Worm (Caenorhabditis elegans) whole organism, young adult: ENCODE measurements around the gene C14C10.10.

Source experiments
- B0035.1 ChIP-seq: sonication (generic microtip); optimal IDR thresholded peaks from 2 replicates; lab custom pipeline; 2016; ENCODE audit warnings: missing genetic modification characterization, mild to moderate bottlenecking, missing compliant biosample characterization, missing genotype, missing genetic modification reagents
- B0261.1 ChIP-seq: sonication (generic microtip); optimal IDR thresholded peaks from 2 replicates; lab custom pipeline; 2016; ENCODE audit warnings: mild to moderate bottlenecking, missing genetic modification characterization, moderate library complexity, missing compliant biosample characterization
- B0336.3 ChIP-seq: fragments of 200-800 bp; sonication (Bioruptor generic); IDR thresholded peaks from 2 replicates; pipeline ENCODE4 v1.3.6; 2022; ENCODE audit warnings: missing genetic modification characterization, missing compliant biosample characterization
- F23B12.7 ChIP-seq: sonication (generic microtip); optimal IDR thresholded peaks from 2 replicates; lab custom pipeline; 2017; ENCODE audit warnings: missing genetic modification characterization, mild to moderate bottlenecking, missing compliant biosample characterization, antibody characterized with exemption, moderate library complexity; ENCODE audit not compliant: insufficient read depth
- F57A8.1 ChIP-seq: fragments of 200-800 bp; sonication (Bioruptor generic); optimal IDR thresholded peaks from 2 replicates; lab custom pipeline; 2018; ENCODE audit warnings: mild to moderate bottlenecking, missing genetic modification characterization, moderate library complexity, missing compliant biosample characterization
- K11D2.4 ChIP-seq: fragments of 200-800 bp; sonication (Bioruptor generic); IDR thresholded peaks from 2 replicates; pipeline ENCODE4 v1.3.6; 2022; ENCODE audit warnings: missing genetic modification reagents, missing genetic modification characterization, missing compliant biosample characterization
- Y95B8A.8 ChIP-seq: fragments of 200-800 bp; sonication (Bioruptor generic); IDR thresholded peaks from 2 replicates; pipeline ENCODE4 v1.3.6; 2022; ENCODE audit warnings: missing genetic modification reagents, missing genetic modification characterization, missing compliant biosample characterization
- ZK185.1 ChIP-seq: sonication (generic microtip); optimal IDR thresholded peaks from 2 replicates; lab custom pipeline; 2016; ENCODE audit warnings: mild to moderate bottlenecking, missing genetic modification characterization, missing compliant biosample characterization; ENCODE audit not compliant: poor library complexity, severe bottlenecking
- akir-1 ChIP-seq: fragments of 200-800 bp; sonication (Bioruptor generic); optimal IDR thresholded peaks from 2 replicates; lab custom pipeline; 2018; ENCODE audit warnings: mild to moderate bottlenecking, missing genetic modification characterization, moderate library complexity, missing compliant biosample characterization
- ama-1 ChIP-seq, 3 experiments: fragments of 150-350 bp in 1 of 3; sonication (generic microtip) in 2 of 3; optimal IDR thresholded peaks; 2 replicates each; lab custom pipeline; 2014 to 2018; ENCODE audit warnings: missing biosample characterization in 2 of 3, missing genetic modification characterization in 2 of 3, missing genetic modification reagents in 2 of 3
- bed-1 ChIP-seq: fragments of 200-800 bp; sonication (Bioruptor generic); IDR thresholded peaks from 2 replicates; pipeline ENCODE4 v1.3.6; 2022; ENCODE audit warnings: missing genetic modification reagents, missing genetic modification characterization, missing compliant biosample characterization
- cebp-2 ChIP-seq: fragments of 200-800 bp; sonication (Bioruptor generic); IDR thresholded peaks from 2 replicates; pipeline ENCODE4 v1.3.6; 2022; ENCODE audit warnings: missing genetic modification characterization, missing compliant biosample characterization
- ceh-58 ChIP-seq: fragments of 200-800 bp; sonication (Bioruptor generic); IDR thresholded peaks from 2 replicates; pipeline ENCODE4 v1.3.6; 2022; ENCODE audit warnings: missing genetic modification characterization, missing compliant biosample characterization
- chd-7 ChIP-seq: sonication (generic microtip); optimal IDR thresholded peaks from 2 replicates; lab custom pipeline; 2016; ENCODE audit warnings: mild to moderate bottlenecking, missing genetic modification characterization, moderate library complexity, missing compliant biosample characterization
- egl-18 ChIP-seq: fragments of 200-800 bp; sonication (Bioruptor generic); IDR thresholded peaks from 2 replicates; pipeline ENCODE4 v1.3.6; 2022; ENCODE audit warnings: missing genetic modification reagents, missing genetic modification characterization, missing compliant biosample characterization
- ekl-4 ChIP-seq: fragments of 200-800 bp; sonication (Bioruptor generic); IDR thresholded peaks from 2 replicates; pipeline ENCODE4 v1.3.6; 2022; ENCODE audit warnings: missing genetic modification reagents, missing genetic modification characterization, missing compliant biosample characterization
- fkh-3 ChIP-seq: sonication (generic microtip); optimal IDR thresholded peaks from 2 replicates; lab custom pipeline; 2016; ENCODE audit warnings: mild to moderate bottlenecking, missing genetic modification characterization, missing compliant biosample characterization
- hlh-26 ChIP-seq: fragments of 200-800 bp; sonication (Bioruptor generic); conservative IDR thresholded peaks from 2 replicates; pipeline ENCODE4 v1.3.6; 2022; ENCODE audit warnings: missing genetic modification reagents, missing genetic modification characterization, missing compliant biosample characterization
- hsf-1 ChIP-seq: fragments of 200-800 bp; sonication (Bioruptor generic); IDR thresholded peaks from 2 replicates; pipeline ENCODE4 v1.3.6; 2022; ENCODE audit warnings: missing genetic modification reagents, missing genetic modification characterization, missing compliant biosample characterization
- lag-1 ChIP-seq: fragments of 200-800 bp; sonication (Bioruptor generic); IDR thresholded peaks from 2 replicates; pipeline ENCODE4 v1.3.6; 2022; ENCODE audit warnings: missing genetic modification reagents, missing genetic modification characterization, missing compliant biosample characterization
- let-526 ChIP-seq: fragments of 200-800 bp; sonication (Bioruptor generic); IDR thresholded peaks from 2 replicates; pipeline ENCODE4 v1.3.6; 2022; ENCODE audit warnings: missing genetic modification reagents, missing genetic modification characterization, missing compliant biosample characterization
- lin-26 ChIP-seq: fragments of 200-800 bp; sonication (Bioruptor generic); IDR thresholded peaks from 2 replicates; pipeline ENCODE4 v1.3.6; 2022; ENCODE audit warnings: missing genetic modification reagents, missing genetic modification characterization, missing compliant biosample characterization
- lin-35 ChIP-seq, 3 experiments: fragments of 150-350 bp in 2 of 3; sonication (generic microtip) in 1 of 3; optimal IDR thresholded peaks; 2 replicates each; lab custom pipeline; 2014 to 2018; ENCODE audit warnings: missing biosample characterization in 3 of 3, missing genetic modification characterization in 3 of 3, missing genetic modification reagents in 3 of 3
- mcd-1 ChIP-seq: fragments of 200-800 bp; sonication (Bioruptor generic); IDR thresholded peaks from 2 replicates; pipeline ENCODE4 v1.3.6; 2022; ENCODE audit warnings: missing genetic modification reagents, missing genetic modification characterization, missing compliant biosample characterization
- nhr-120 ChIP-seq: fragments of 200-800 bp; sonication (Bioruptor generic); IDR thresholded peaks from 2 replicates; pipeline ENCODE4 v1.3.6; 2022; ENCODE audit warnings: missing genetic modification characterization, missing compliant biosample characterization
- pha-4 ChIP-seq: fragments of 150-350 bp; sonication (generic microtip); optimal IDR thresholded peaks from 2 replicates; lab custom pipeline; 2014; ENCODE audit warnings: missing biosample characterization, missing genetic modification reagents, missing genetic modification characterization
- rpc-1 ChIP-seq, 2 experiments: fragments of 150-350 bp in 1 of 2; sonication (generic microtip) in 1 of 2; optimal IDR thresholded peaks; 2 replicates each; lab custom pipeline; 2014 to 2018; ENCODE audit warnings: missing biosample characterization in 1 of 2, missing genetic modification characterization in 1 of 2, missing genetic modification reagents in 1 of 2, missing genotype in 1 of 2
- snpc-1.1 ChIP-seq: sonication (generic microtip); optimal IDR thresholded peaks from 2 replicates; lab custom pipeline; 2017; ENCODE audit warnings: missing genetic modification characterization, mild to moderate bottlenecking, missing compliant biosample characterization, antibody characterized with exemption, moderate library complexity, missing genotype, missing genetic modification reagents; ENCODE audit not compliant: insufficient read depth
- snpc-3.4 ChIP-seq: sonication (generic microtip); optimal IDR thresholded peaks from 2 replicates; lab custom pipeline; 2017; ENCODE audit warnings: missing genetic modification characterization, mild to moderate bottlenecking, missing compliant biosample characterization, antibody characterized with exemption, moderate library complexity, missing genotype, missing genetic modification reagents
- tbp1 ChIP-seq: fragments of 200-800 bp; sonication (Bioruptor generic); optimal IDR thresholded peaks from 2 replicates; lab custom pipeline; 2018; ENCODE audit warnings: mild to moderate bottlenecking, missing genetic modification characterization, missing compliant biosample characterization
- tlf-1 ChIP-seq: fragments of 200-800 bp; sonication (Bioruptor generic); optimal IDR thresholded peaks from 2 replicates; lab custom pipeline; 2018; ENCODE audit warnings: mild to moderate bottlenecking, missing genetic modification characterization, missing compliant biosample characterization
- zfh-2 ChIP-seq: fragments of 200-800 bp; sonication (Bioruptor generic); conservative IDR thresholded peaks from 2 replicates; pipeline ENCODE4 v1.3.6; 2022; ENCODE audit warnings: missing genetic modification reagents, missing genetic modification characterization, missing compliant biosample characterization
- ztf-26 ChIP-seq: sonication (generic microtip); optimal IDR thresholded peaks from 2 replicates; lab custom pipeline; 2017; ENCODE audit warnings: missing genetic modification characterization, missing compliant biosample characterization

The C14C10.10 gene

DNA sequence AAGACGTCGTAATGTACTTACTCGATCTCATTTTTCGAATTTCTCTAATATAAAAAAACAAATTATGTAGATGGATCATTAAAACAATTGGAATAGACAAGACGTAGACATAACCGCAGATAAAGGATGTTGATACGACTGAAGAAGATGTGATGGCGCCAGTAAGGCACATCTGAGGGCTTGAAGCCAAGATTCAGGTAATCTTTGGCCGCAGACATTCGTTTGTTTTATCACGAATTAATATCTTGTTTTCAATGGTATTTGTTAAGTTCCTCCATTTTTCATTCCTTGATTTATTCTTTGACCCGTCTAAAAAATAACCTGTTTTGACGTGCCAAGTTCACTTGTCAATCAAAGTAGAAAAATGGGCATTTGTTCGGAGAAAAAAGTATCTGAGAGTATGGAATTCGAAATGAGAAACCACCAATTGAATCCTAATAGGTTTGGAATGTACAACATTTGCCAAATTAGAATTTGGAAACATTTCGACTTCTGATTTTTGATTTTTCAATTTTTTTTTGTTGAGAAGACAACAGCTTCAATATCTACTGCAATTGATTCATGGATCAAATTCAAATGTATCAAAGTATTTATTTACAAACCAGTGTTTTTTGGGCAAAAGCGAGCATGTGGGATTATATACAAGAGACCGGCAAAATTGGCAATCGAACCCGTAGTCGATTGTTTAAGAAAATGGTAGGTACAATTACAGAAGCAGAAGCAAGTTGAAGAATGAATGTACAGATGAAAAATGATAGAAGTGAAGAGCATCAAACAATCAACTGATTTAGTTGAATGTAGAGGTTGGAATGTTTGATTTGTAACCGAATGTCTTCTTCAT, 47.1 kb downstream of the C14C10.10 start (continued):
- TF ChIP-seq akir-1 (GFP tag; lab: Kevin White, UChicago) (no peak), let-526 (peak; percentile 39; the same call in 1 of the 2 replicates), tlf-1 (GFP tag; lab: Kevin White, UChicago) (no peak), hsf-1 (GFP tag; lab: Robert Waterston, UW) (no peak), B0261.1 (tag; lab: Kevin White, UChicago) (no peak), nhr-120 (GFP tag; lab: Robert Waterston, UW) (no peak), B0336.3 (peak; percentile 23; the same call in 1 of the 2 replicates), pha-4 (tag; lab: Kevin White, UChicago) (no peak), fkh-3 (tag; lab: Kevin White, UChicago) (no peak), ZK185.1 (tag; lab: Kevin White, UChicago) (no peak), lag-1 (GFP tag; lab: Robert Waterston, UW) (no peak), cebp-2 (GFP tag; lab: Robert Waterston, UW) (no peak), ceh-58 (GFP tag; lab: Robert Waterston, UW) (no peak), hlh-26 (GFP tag; lab: Robert Waterston, UW) (no peak), bed-1 (no peak), snpc-1.1 (tag; lab: Kevin White, UChicago) (no peak), B0035.1 (no peak), tbp1 (GFP tag; lab: Kevin White, UChicago) (peak; percentile 20), K11D2.4 (GFP tag; lab: Robert Waterston, UW) (peak; percentile 65), Y95B8A.8 (GFP tag; lab: Robert Waterston, UW) (no peak), ztf-26 (tag; lab: Kevin White, UChicago) (peak; percentile 13), zfh-2 (no peak), snpc-3.4 (tag; lab: Kevin White, UChicago) (no peak), F23B12.7 (tag; lab: Kevin White, UChicago) (no peak)
- TF ChIP-seq, all 124 proteins: peak for 9

ce11 chrV:12550755-12551154, 48.2 kb downstream of the C14C10.10 start:
- TF ChIP-seq F57A8.1 (GFP tag; lab: Kevin White, UChicago) (no peak), lin-35 (GFP tag; optimal IDR thresholded peaks at IDR 0.05; lab: Kevin White, UChicago) (no peak)

DNA sequence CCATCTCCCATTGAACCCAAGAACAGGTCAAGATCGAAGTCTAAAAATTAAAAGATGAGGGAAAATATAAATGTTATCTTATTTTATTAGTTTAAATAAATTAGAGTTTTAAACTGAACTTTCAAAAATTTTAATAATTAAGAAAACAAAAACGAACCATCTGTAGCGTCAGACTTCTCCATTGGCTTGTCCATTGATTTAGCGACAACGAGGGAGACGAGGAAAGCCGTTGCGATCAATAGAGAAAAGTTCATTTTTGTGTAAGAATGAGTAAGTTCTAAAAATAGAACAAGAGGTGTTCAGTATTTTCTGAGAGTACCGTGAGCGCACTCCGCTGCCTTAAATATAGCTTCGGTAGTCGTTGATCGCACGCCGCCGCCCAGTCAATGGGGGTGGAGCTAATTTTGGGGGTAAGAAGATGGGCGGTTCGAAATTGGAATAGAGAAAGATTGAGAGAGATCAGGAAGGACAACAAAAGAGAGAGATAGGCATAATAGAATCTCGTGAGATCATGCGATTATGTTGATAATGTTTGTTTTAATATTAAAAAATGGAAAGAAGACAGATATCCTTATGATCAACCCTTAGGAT, 48.8 kb downstream of the C14C10.10 start, which contains the start of gene F45D3.3:
TSS of gene F45D3.3 (minus strand) at position 350 of the 591 bp plus-strand sequence.
- peak; percentile 39; the same call in 1 of the 2 replicates for TF ChIP-seq lin-26 (GFP tag; lab: Robert Waterston, UW)
- no peak for TF ChIP-seq pha-4 (tag; lab: Kevin White, UChicago)
- TF ChIP-seq egl-18 = no peak
- TF ChIP-seq ama-1 (optimal IDR thresholded peaks at IDR 0.05; lab: Kevin White, UChicago) = peak; percentile 61
- TF ChIP-seq ama-1 (GFP tag; optimal IDR thresholded peaks at IDR 0.05; lab: Kevin White, UChicago) = no peak
- TF ChIP-seq rpc-1 (optimal IDR thresholded peaks at IDR 0.05; lab: Kevin White, UChicago) = no peak
- TF ChIP-seq rpc-1 (tag; optimal IDR thresholded peaks at IDR 0.05; lab: Kevin White, UChicago) = no peak
- TF ChIP-seq, all 124 proteins: peak for 2

- peak; percentile 5 for TF ChIP-seq chd-7 (tag; lab: Kevin White, UChicago)
- 0 out of 2 replicates have a peak, but pooled peaks have one; percentile 15 for TF ChIP-seq mcd-1 (GFP tag; lab: Robert Waterston, UW)
- no peak for TF ChIP-seq ekl-4 (GFP tag; lab: Robert Waterston, UW)
- peak; percentile 81 for TF ChIP-seq ama-1 (optimal IDR thresholded peaks at IDR 0.05; lab: Kevin White, UChicago)
- TF ChIP-seq ama-1 (GFP tag; optimal IDR thresholded peaks at IDR 0.05; lab: Kevin White, UChicago) = no peak
These were observed 49.3 kb downstream of the C14C10.10 start for ce11 chrV:12549604-12550003.
